Fruit fly (Drosophila melanogaster) whole organism, embryonic: ENCODE data around the gene MICU3.

ENCODE experiments used
- Atf-2 ChIP-seq: fragments of 200-800 bp; sonication (Bioruptor generic); optimal IDR thresholded peaks from 2 replicates; lab custom pipeline; 2016; ENCODE audit warnings: missing biosample characterization, missing genetic modification characterization
- B-H1 ChIP-seq: fragments of 200-800 bp; sonication (Bioruptor generic); IDR thresholded peaks from 3 replicates; pipeline ENCODE4 v1.3.6; 2022; ENCODE audit warnings: missing biosample characterization, missing genetic modification characterization
- CG10147 ChIP-seq: fragments of 200-800 bp; sonication (Bioruptor generic); optimal IDR thresholded peaks from 2 replicates; lab custom pipeline; 2019; ENCODE audit warnings: missing biosample characterization, mild to moderate bottlenecking, missing genetic modification characterization, moderate library complexity
- CG10267 ChIP-seq: fragments of 200-800 bp; sonication (Bioruptor generic); optimal IDR thresholded peaks from 2 replicates; lab custom pipeline; 2018; ENCODE audit warnings: missing biosample characterization, mild to moderate bottlenecking, missing genetic modification characterization, moderate library complexity
- CG11398 ChIP-seq: fragments of 200-800 bp; sonication (Bioruptor generic); optimal IDR thresholded peaks from 2 replicates; lab custom pipeline; 2016; ENCODE audit warnings: missing biosample characterization, missing genetic modification characterization
- CG11695 ChIP-seq: fragments of 200-800 bp; sonication (Bioruptor generic); IDR thresholded peaks from 3 replicates; pipeline ENCODE4 v1.3.6; 2022; ENCODE audit warnings: missing biosample characterization, missing genetic modification characterization
- CG12744 ChIP-seq: fragments of 200-800 bp; sonication (Bioruptor generic); optimal IDR thresholded peaks from 2 replicates; lab custom pipeline; 2016; ENCODE audit warnings: missing biosample characterization, missing genetic modification characterization
- CG12942 ChIP-seq: fragments of 200-800 bp; sonication (Bioruptor generic); optimal IDR thresholded peaks from 3 replicates; lab custom pipeline; 2016; ENCODE audit warnings: missing biosample characterization, missing genetic modification characterization
- CG13775 ChIP-seq: fragments of 200-800 bp; sonication (Bioruptor generic); optimal IDR thresholded peaks from 3 replicates; lab custom pipeline; 2017; ENCODE audit warnings: missing biosample characterization, mild to moderate bottlenecking, missing genetic modification characterization
- CG14014 ChIP-seq: fragments of 200-800 bp; sonication (Bioruptor generic); IDR thresholded peaks from 2 replicates; pipeline ENCODE4 v1.3.6; 2022; ENCODE audit warnings: missing biosample characterization, missing genetic modification characterization
- CG14441 ChIP-seq: fragments of 200-800 bp; sonication (Bioruptor generic); IDR thresholded peaks from 2 replicates; pipeline ENCODE4 v1.3.6; 2022; ENCODE audit warnings: missing biosample characterization, missing genetic modification characterization
- CG15269 ChIP-seq: fragments of 200-800 bp; sonication (Bioruptor generic); optimal IDR thresholded peaks from 2 replicates; lab custom pipeline; 2018; ENCODE audit warnings: missing biosample characterization, mild to moderate bottlenecking, missing genetic modification characterization, moderate library complexity
- CG16815 ChIP-seq: fragments of 200-800 bp; sonication (Bioruptor generic); optimal IDR thresholded peaks from 3 replicates; lab custom pipeline; 2017; ENCODE audit warnings: missing biosample characterization, mild to moderate bottlenecking, missing genetic modification characterization
- CG17612 ChIP-seq: fragments of 200-800 bp; sonication (Bioruptor generic); IDR thresholded peaks from 2 replicates; pipeline ENCODE4 v1.3.6; 2022; ENCODE audit warnings: missing biosample characterization, missing genetic modification characterization
- CG32767 ChIP-seq: fragments of 200-800 bp; sonication (Bioruptor generic); IDR thresholded peaks from 2 replicates; pipeline ENCODE4 v1.3.6; 2022; ENCODE audit warnings: missing biosample characterization, missing genetic modification characterization
- CG34376 ChIP-seq: fragments of 200-800 bp; sonication (Bioruptor generic); optimal IDR thresholded peaks from 2 replicates; lab custom pipeline; 2018; ENCODE audit warnings: missing biosample characterization, mild to moderate bottlenecking, missing genetic modification characterization
- CG43689 ChIP-seq: fragments of 200-800 bp; sonication (Bioruptor generic); IDR thresholded peaks from 2 replicates; pipeline ENCODE4 v1.3.6; 2022; ENCODE audit warnings: missing biosample characterization, missing genetic modification characterization
- CG4617 ChIP-seq: fragments of 200-800 bp; sonication (Bioruptor generic); optimal IDR thresholded peaks from 3 replicates; lab custom pipeline; 2016; ENCODE audit warnings: missing biosample characterization, missing genetic modification characterization, borderline replicate concordance
- CG4730 ChIP-seq: fragments of 200-800 bp; sonication (Bioruptor generic); IDR thresholded peaks from 2 replicates; pipeline ENCODE4 v1.3.6; 2022; ENCODE audit warnings: missing biosample characterization, missing genetic modification characterization
- CG6765 ChIP-seq: fragments of 200-800 bp; sonication (Bioruptor generic); optimal IDR thresholded peaks from 3 replicates; lab custom pipeline; 2017; ENCODE audit warnings: missing biosample characterization, mild to moderate bottlenecking, missing genetic modification characterization
- CG7963 ChIP-seq: fragments of 200-800 bp; sonication (Bioruptor generic); IDR thresholded peaks from 3 replicates; pipeline ENCODE4 v1.3.6; 2022; ENCODE audit warnings: missing biosample characterization, missing genetic modification characterization; ENCODE audit not compliant: partially characterized antibody
- Deaf1 ChIP-seq: fragments of 200-800 bp; optimal IDR thresholded peaks from 3 replicates; lab custom pipeline; 2019; ENCODE audit warnings: missing biosample characterization, mild to moderate bottlenecking, missing genetic modification characterization, moderate library complexity
- Dek ChIP-seq: fragments of 200-800 bp; sonication (Bioruptor generic); optimal IDR thresholded peaks from 3 replicates; lab custom pipeline; 2019; ENCODE audit warnings: missing biosample characterization, mild to moderate bottlenecking, missing genetic modification characterization, moderate library complexity
- Doc2 ChIP-seq: fragments of 200-800 bp; sonication (Bioruptor generic); IDR thresholded peaks from 2 replicates; pipeline ENCODE4 v1.3.6; 2022; ENCODE audit warnings: missing biosample characterization, missing genetic modification characterization
- Fer3 ChIP-seq: fragments of 200-800 bp; sonication (Bioruptor generic); optimal IDR thresholded peaks from 2 replicates; lab custom pipeline; 2018; ENCODE audit warnings: missing biosample characterization, mild to moderate bottlenecking, missing genetic modification characterization, moderate library complexity
- HHEX ChIP-seq: fragments of 200-800 bp; sonication (Bioruptor generic); optimal IDR thresholded peaks from 3 replicates; lab custom pipeline; 2017; ENCODE audit warnings: missing biosample characterization, mild to moderate bottlenecking, missing genetic modification characterization, missing genetic modification reagents
- HmgD ChIP-seq: fragments of 200-800 bp; sonication (Bioruptor generic); optimal IDR thresholded peaks from 3 replicates; lab custom pipeline; 2016; ENCODE audit warnings: missing biosample characterization, missing genetic modification characterization
- Hmr ChIP-seq: fragments of 200-800 bp; sonication (Bioruptor generic); optimal IDR thresholded peaks from 3 replicates; lab custom pipeline; 2017; ENCODE audit warnings: mild to moderate bottlenecking, missing biosample characterization, missing genetic modification reagents, missing genetic modification characterization
- Hr78 ChIP-seq, 2 experiments: fragments of 200-800 bp in 1 of 2; fragments of >200 bp in 1 of 2; sonication (Bioruptor generic) in 1 of 2; optimal IDR thresholded peaks; 2 replicates each; lab custom pipeline; 2017 to 2019; ENCODE audit warnings: missing biosample characterization in 2 of 2, missing genetic modification characterization in 2 of 2, mild to moderate bottlenecking in 1 of 2, moderate library complexity in 1 of 2
- NfI ChIP-seq: fragments of 200-800 bp; sonication (Bioruptor generic); optimal IDR thresholded peaks from 3 replicates; lab custom pipeline; 2018; ENCODE audit warnings: missing biosample characterization, mild to moderate bottlenecking, missing genetic modification characterization, moderate library complexity
- Opbp ChIP-seq: fragments of 200-800 bp; sonication (Bioruptor generic); IDR thresholded peaks from 3 replicates; pipeline ENCODE4 v1.3.6; 2022; ENCODE audit warnings: missing biosample characterization, missing genetic modification characterization; ENCODE audit not compliant: partially characterized antibody
- Ssrp ChIP-seq: fragments of 200-800 bp; sonication (Bioruptor generic); optimal IDR thresholded peaks from 2 replicates; lab custom pipeline; 2018; ENCODE audit warnings: missing biosample characterization, mild to moderate bottlenecking, missing genetic modification characterization, moderate library complexity
- ara ChIP-seq: fragments of 200-800 bp; sonication (Bioruptor generic); IDR thresholded peaks from 2 replicates; pipeline ENCODE4 v1.3.6; 2022; ENCODE audit warnings: missing biosample characterization, missing genetic modification characterization
- chn ChIP-seq: fragments of 200-800 bp; sonication (Bioruptor generic); optimal IDR thresholded peaks from 2 replicates; lab custom pipeline; 2016; ENCODE audit warnings: missing biosample characterization, missing genetic modification characterization
- dm ChIP-seq: fragments of 200-800 bp; sonication (Bioruptor generic); optimal IDR thresholded peaks from 3 replicates; lab custom pipeline; 2016; ENCODE audit warnings: missing biosample characterization, missing genetic modification characterization
- eve ChIP-seq, 2 experiments: fragments of >200 bp; optimal IDR thresholded peaks; 2 replicates each; lab custom pipeline; 2017; ENCODE audit warnings: missing biosample characterization in 2 of 2, missing genetic modification characterization in 2 of 2
- kah ChIP-seq: fragments of 200-800 bp; sonication (Bioruptor generic); optimal IDR thresholded peaks from 2 replicates; lab custom pipeline; 2018; ENCODE audit warnings: missing biosample characterization, mild to moderate bottlenecking, missing genetic modification characterization
- nom ChIP-seq: fragments of 200-800 bp; sonication (Bioruptor generic); optimal IDR thresholded peaks from 2 replicates; lab custom pipeline; 2017; ENCODE audit warnings: missing biosample characterization, missing genetic modification characterization, mild to moderate bottlenecking, moderate library complexity, missing genetic modification reagents
- onecut ChIP-seq: fragments of 200-800 bp; sonication (Bioruptor generic); IDR thresholded peaks from 2 replicates; pipeline ENCODE4 v1.3.6; 2022; ENCODE audit warnings: missing biosample characterization, missing genetic modification characterization
- peb ChIP-seq: fragments of 200-800 bp; sonication (Bioruptor generic); IDR thresholded peaks from 2 replicates; pipeline ENCODE4 v1.3.6; 2022; ENCODE audit warnings: missing biosample characterization, missing genetic modification characterization
- prd ChIP-seq, 3 experiments: fragments of >200 bp in 2 of 3; fragments of 200-800 bp in 1 of 3; sonication (Bioruptor generic) in 1 of 3; optimal IDR thresholded peaks in 2 of 3; IDR thresholded peaks in 1 of 3; 2 replicates in 2 of 3; 3 replicates in 1 of 3; pipeline versions ENCODE4 v1.3.6 to Lab custom; 2017 to 2022; ENCODE audit warnings: missing biosample characterization in 1 of 3, missing genetic modification characterization in 1 of 3
- sd ChIP-seq: fragments of 200-800 bp; sonication (Bioruptor generic); optimal IDR thresholded peaks from 3 replicates; lab custom pipeline; 2018; ENCODE audit warnings: missing biosample characterization, mild to moderate bottlenecking, missing genetic modification characterization, moderate library complexity
- so ChIP-seq: fragments of 200-800 bp; sonication (Bioruptor generic); IDR thresholded peaks from 3 replicates; pipeline ENCODE4 v1.3.6; 2022; ENCODE audit warnings: missing biosample characterization, missing genetic modification characterization
- stc ChIP-seq: fragments of 200-800 bp; sonication (Bioruptor generic); IDR thresholded peaks from 2 replicates; pipeline ENCODE4 v1.3.6; 2022; ENCODE audit warnings: missing biosample characterization, missing genetic modification characterization
- tgo ChIP-seq: fragments of 200-800 bp; sonication (Bioruptor generic); IDR thresholded peaks from 3 replicates; pipeline ENCODE4 v1.3.6; 2022; ENCODE audit warnings: missing biosample characterization, missing genetic modification characterization
- toy ChIP-seq: fragments of 200-800 bp; sonication (Bioruptor generic); IDR thresholded peaks from 2 replicates; pipeline ENCODE4 v1.3.6; 2022; ENCODE audit warnings: missing biosample characterization, missing genetic modification characterization
- yki ChIP-seq: fragments of >200 bp; optimal IDR thresholded peaks from 3 replicates; lab custom pipeline; 2018
- zfh1 ChIP-seq: fragments of 200-800 bp; sonication (Bioruptor generic); IDR thresholded peaks from 3 replicates; pipeline ENCODE4 v1.3.6; 2022; ENCODE audit warnings: missing biosample characterization, missing genetic modification characterization

Gene MICU3

DNA sequence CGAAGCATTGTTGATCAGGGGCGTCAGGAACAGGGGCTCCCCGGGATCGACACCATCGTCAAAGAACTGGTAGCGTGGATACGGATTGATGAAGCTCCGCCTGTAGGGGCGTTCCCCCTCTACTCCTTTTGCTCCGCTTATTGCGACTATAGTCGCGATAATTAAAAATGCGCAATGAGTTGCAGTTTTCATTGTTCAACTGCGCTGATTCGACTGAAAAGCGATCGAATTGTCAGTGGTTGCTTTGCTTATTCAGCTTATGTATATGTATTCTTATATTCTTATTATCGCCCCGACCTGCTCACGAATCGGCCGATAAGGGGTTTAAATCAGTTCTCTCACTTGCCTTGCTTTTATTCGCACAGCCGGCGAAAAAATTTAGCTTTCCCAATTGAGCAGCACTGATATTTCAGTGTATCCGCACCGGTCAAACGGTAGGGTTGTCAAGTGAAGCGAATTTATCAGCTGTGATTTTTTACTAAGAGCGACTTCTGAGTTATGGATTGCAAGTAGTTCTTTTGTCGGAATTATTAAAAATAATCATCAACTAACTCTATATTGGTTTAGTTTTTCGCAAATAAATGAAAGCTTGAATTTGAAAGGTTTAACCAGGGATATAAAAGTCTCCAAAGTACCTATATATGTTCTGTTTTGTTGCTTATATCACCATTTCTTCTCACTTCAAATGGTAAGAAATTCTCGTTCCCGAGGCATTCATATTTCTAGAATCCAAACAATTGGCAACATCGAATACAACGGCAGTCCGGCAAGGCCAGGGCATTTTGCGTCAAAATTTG is 17.1 kb downstream of the MICU3 start, which contains the start of the genes CG4572 and CG4686 (continued):
- TF ChIP-seq CG4730 (GFP tag; lab: Robert Waterston, UW) (peak; percentile 54), CG7963 (GFP tag; lab: Robert Waterston, UW) (no peak), CG11398 (GFP tag; lab: Kevin White, UChicago) (peak; percentile 62), yki (lab: Kevin White, UChicago) (no peak), CG11695 (GFP tag; lab: Robert Waterston, UW) (peak; percentile 87; the same call in 2 of the 3 replicates), CG4617 (GFP tag; lab: Kevin White, UChicago) (peak; percentile 67), Dek (peak; percentile 72), HmgD (GFP tag; lab: Kevin White, UChicago) (peak; percentile 63), onecut (GFP tag; lab: Robert Waterston, UW) (no peak), CG12942 (GFP tag; lab: Kevin White, UChicago) (peak; percentile 73), CG14014 (GFP tag; lab: Robert Waterston, UW) (peak; percentile 42; the same call in 1 of the 2 replicates), sd (tag; lab: Kevin White, UChicago) (no peak), CG15269 (tag; lab: Kevin White, UChicago) (peak; percentile 81), tgo (peak; percentile 80), Doc2 (GFP tag; lab: Robert Waterston, UW) (no peak), Deaf1 (tag; lab: Kevin White, UChicago) (no peak), CG6765 (GFP tag; lab: Kevin White, UChicago) (peak; percentile 42), stc (GFP tag; lab: Robert Waterston, UW) (no peak; the same call in none of the 2 replicates), peb (0 out of 2 replicates have a peak, but pooled peaks have one; percentile 35), CG10147 (GFP tag; lab: Kevin White, UChicago) (peak; percentile 65), Hmr (GFP tag; lab: Kevin White, UChicago) (peak; percentile 76), CG34376 (GFP tag; lab: Kevin White, UChicago) (peak; percentile 74), CG14441 (GFP tag; lab: Robert Waterston, UW) (peak; percentile 76), nom (peak; percentile 46), CG43689 (GFP tag; lab: Robert Waterston, UW) (peak; percentile 16; the same call in 1 of the 2 replicates), Atf-2 (peak; percentile 56), prd (optimal IDR thresholded peaks at IDR 0.05; lab: Kevin White, UChicago) (no peak), prd (GFP tag; IDR thresholded peaks at IDR 0.05; lab: Robert Waterston, UW) (peak; percentile 83), eve (GFP tag; optimal IDR thresholded peaks at IDR 0.05; lab: Kevin White, UChicago) (no peak), CG13775 (GFP tag; lab: Kevin White, UChicago) (peak; percentile 74), Fer3 (tag; lab: Kevin White, UChicago) (peak; percentile 75), CG12744 (GFP tag; lab: Kevin White, UChicago) (peak; percentile 76), zfh1 (GFP tag; lab: Robert Waterston, UW) (no peak; the same call in 1 of the 3 replicates), chn (peak; percentile 59), dm (GFP tag; lab: Kevin White, UChicago) (peak; percentile 74), CG10267 (tag; lab: Kevin White, UChicago) (peak; percentile 67), Ssrp (peak; percentile 65), ara (GFP tag; lab: Robert Waterston, UW) (0 out of 2 replicates have a peak, but pooled peaks have one; percentile 46), Opbp (GFP tag; lab: Robert Waterston, UW) (no peak), so (GFP tag; lab: Robert Waterston, UW) (no peak), Hr78 (GFP tag; optimal IDR thresholded peaks at IDR 0.05; lab: Kevin White, UChicago) (peak in 1 of 2 experiments; percentile 33), toy (GFP tag; lab: Robert Waterston, UW) (0 out of 2 replicates have a peak, but pooled peaks have one; percentile 5), HHEX (GFP tag; lab: Kevin White, UChicago) (peak; percentile 68), CG16815 (GFP tag; lab: Kevin White, UChicago) (peak; percentile 54), NfI (GFP tag; lab: Kevin White, UChicago) (peak; percentile 75), CG32767 (no peak), CG17612 (GFP tag; lab: Robert Waterston, UW) (0 out of 2 replicates have a peak, but pooled peaks have one; percentile 49), B-H1 (peak; percentile 18; the same call in 2 of the 3 replicates), kah (GFP tag; lab: Kevin White, UChicago) (peak; percentile 48)
